Worm (Caenorhabditis elegans) whole organism, L2 larva: ENCODE results near the gene lgmn-1.

ENCODE experiments used
- aly-2 ChIP-seq: fragments of 150-350 bp; optimal IDR thresholded peaks from 2 replicates; lab custom pipeline; 2014; ENCODE audit warnings: missing biosample characterization, missing genetic modification characterization
- ceh-16 ChIP-seq: fragments of 150-350 bp; optimal IDR thresholded peaks from 2 replicates; lab custom pipeline; 2014; ENCODE audit warnings: missing biosample characterization, missing genetic modification characterization
- ceh-82 ChIP-seq: fragments of 150-350 bp; optimal IDR thresholded peaks from 2 replicates; lab custom pipeline; 2014; ENCODE audit warnings: missing biosample characterization, missing genetic modification characterization
- egl-27 ChIP-seq: sonication (generic microtip); optimal IDR thresholded peaks from 3 replicates; lab custom pipeline; 2017; ENCODE audit warnings: missing biosample characterization, missing genetic modification reagents, missing genetic modification characterization
- nhr-23 ChIP-seq: fragments of 150-350 bp; optimal IDR thresholded peaks from 2 replicates; lab custom pipeline; 2014; ENCODE audit warnings: missing biosample characterization, missing genetic modification reagents, missing genetic modification characterization
- snpc-4 ChIP-seq: fragments of 150-350 bp; optimal IDR thresholded peaks from 2 replicates; lab custom pipeline; 2014; ENCODE audit warnings: missing biosample characterization, missing genetic modification characterization
- unc-62 ChIP-seq: fragments of 150-350 bp; optimal IDR thresholded peaks from 2 replicates; lab custom pipeline; 2014; ENCODE audit warnings: missing biosample characterization, missing genetic modification reagents, missing genetic modification characterization
- ztf-11 ChIP-seq: sonication (generic microtip); optimal IDR thresholded peaks from 2 replicates; lab custom pipeline; 2017; ENCODE audit warnings: missing biosample characterization, missing genetic modification characterization

- no peak for TF ChIP-seq ceh-16 (tag; lab: Kevin White, UChicago)
- TF ChIP-seq snpc-4, result no peak
- TF ChIP-seq ztf-11 (tag; lab: Kevin White, UChicago), result no peak
- no peak for TF ChIP-seq aly-2 (tag; lab: Kevin White, UChicago)
- no peak for TF ChIP-seq nhr-23 (tag; lab: Kevin White, UChicago)
- TF ChIP-seq unc-62 (GFP tag; lab: Kevin White, UChicago), result no peak
- TF ChIP-seq egl-27 (tag; lab: Kevin White, UChicago), result no peak
- no peak for TF ChIP-seq ceh-82 (tag; lab: Kevin White, UChicago)
These were observed 36.7 kb downstream of the lgmn-1 start for ce11 chrV:12549604-12550003.
